Fruit fly (Drosophila melanogaster) Kc167 (cell line): ENCODE results near the gene Ccp84Ae.

ENCODE experiments used
- Myc ChIP-seq: fragments of >200 bp; optimal IDR thresholded peaks from 2 replicates; lab custom pipeline; 2017; ENCODE audit warnings: missing external identifiers
- Sin3A ChIP-seq: fragments of >200 bp; optimal IDR thresholded peaks from 2 replicates; lab custom pipeline; 2018; ENCODE audit warnings: missing external identifiers
- h ChIP-seq: fragments of >200 bp; optimal IDR thresholded peaks from 3 replicates; lab custom pipeline; 2018; ENCODE audit warnings: missing external identifiers
- insv ChIP-seq: fragments of >200 bp; optimal IDR thresholded peaks from 3 replicates; lab custom pipeline; 2018; ENCODE audit warnings: missing external identifiers

DNA sequence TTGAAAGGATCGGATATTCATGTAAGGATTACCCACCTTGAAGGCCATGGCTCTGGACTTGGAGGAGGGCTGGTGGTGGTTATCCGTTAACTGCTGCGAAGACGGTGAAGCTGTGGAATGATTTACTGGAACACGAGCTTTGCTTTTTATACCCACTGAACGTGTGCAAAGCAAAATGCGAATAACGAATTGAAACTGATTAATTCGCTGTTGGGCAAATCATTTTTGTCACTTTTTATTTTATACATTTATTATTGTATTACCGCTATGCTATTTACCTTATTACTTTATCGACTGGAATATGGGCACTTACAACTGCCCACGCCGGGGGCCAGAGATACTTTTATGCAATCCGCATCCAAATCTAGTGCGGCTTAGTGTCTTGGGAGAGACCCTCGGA, 1.4 kb downstream of the Ccp84Ae start, which contains the start of gene Ccp84Af:
- no peak for TF ChIP-seq h (lab: Kevin White, UChicago)
- TF ChIP-seq Myc (lab: Kevin White, UChicago): no peak
- no peak for TF ChIP-seq Sin3A (lab: Kevin White, UChicago)
- no peak for TF ChIP-seq insv (lab: Kevin White, UChicago)
